Worm (Caenorhabditis elegans) whole organism, young adult: ENCODE measurements around the gene R144.3.
A peak's percentile ranks its signal among the peaks of the same experiment; 100 is the strongest.

Source experiments
- B0336.3 ChIP-seq: fragments of 200-800 bp; sonication (Bioruptor generic); IDR thresholded peaks from 2 replicates; pipeline ENCODE4 v1.3.6; 2022; ENCODE audit warnings: missing genetic modification characterization, missing compliant biosample characterization
- D2030.7 ChIP-seq: fragments of 200-800 bp; sonication (Bioruptor generic); IDR thresholded peaks from 2 replicates; pipeline ENCODE4 v1.3.6; 2022; ENCODE audit warnings: missing genetic modification reagents, missing genetic modification characterization, missing compliant biosample characterization
- F10E7.11 ChIP-seq: sonication (generic microtip); optimal IDR thresholded peaks from 2 replicates; lab custom pipeline; 2017; ENCODE audit warnings: mild to moderate bottlenecking, missing genetic modification characterization, moderate library complexity, missing compliant biosample characterization
- F55B11.4 ChIP-seq: sonication (generic microtip); optimal IDR thresholded peaks from 2 replicates; lab custom pipeline; 2016; ENCODE audit warnings: missing compliant biosample characterization, missing genetic modification characterization, borderline replicate concordance; ENCODE audit not compliant: insufficient read depth
- F57C9.4 ChIP-seq: sonication (generic microtip); optimal IDR thresholded peaks from 2 replicates; lab custom pipeline; 2017; ENCODE audit warnings: mild to moderate bottlenecking, missing genetic modification characterization, missing compliant biosample characterization
- T07F8.4 ChIP-seq: sonication (generic microtip); optimal IDR thresholded peaks from 2 replicates; lab custom pipeline; 2016; ENCODE audit warnings: mild to moderate bottlenecking, missing genetic modification characterization, moderate library complexity, missing compliant biosample characterization
- Y95B8A.8 ChIP-seq: fragments of 200-800 bp; sonication (Bioruptor generic); IDR thresholded peaks from 2 replicates; pipeline ENCODE4 v1.3.6; 2022; ENCODE audit warnings: missing genetic modification reagents, missing genetic modification characterization, missing compliant biosample characterization
- ZK185.1 ChIP-seq: sonication (generic microtip); optimal IDR thresholded peaks from 2 replicates; lab custom pipeline; 2016; ENCODE audit warnings: mild to moderate bottlenecking, missing genetic modification characterization, missing compliant biosample characterization; ENCODE audit not compliant: poor library complexity, severe bottlenecking
- akir-1 ChIP-seq: fragments of 200-800 bp; sonication (Bioruptor generic); optimal IDR thresholded peaks from 2 replicates; lab custom pipeline; 2018; ENCODE audit warnings: mild to moderate bottlenecking, missing genetic modification characterization, moderate library complexity, missing compliant biosample characterization
- atf-7 ChIP-seq: sonication (generic microtip); optimal IDR thresholded peaks from 2 replicates; lab custom pipeline; 2017; ENCODE audit warnings: mild to moderate bottlenecking, missing genetic modification characterization, missing compliant biosample characterization
- attf-5 ChIP-seq: fragments of 200-800 bp; sonication (Bioruptor generic); optimal IDR thresholded peaks from 2 replicates; lab custom pipeline; 2018; ENCODE audit warnings: mild to moderate bottlenecking, missing genetic modification characterization, missing compliant biosample characterization
- attf-6 ChIP-seq: fragments of 200-800 bp; sonication (Bioruptor generic); IDR thresholded peaks from 2 replicates; pipeline ENCODE4 v1.3.6; 2022; ENCODE audit warnings: missing genetic modification reagents, missing genetic modification characterization, missing compliant biosample characterization
- bed-1 ChIP-seq: fragments of 200-800 bp; sonication (Bioruptor generic); IDR thresholded peaks from 2 replicates; pipeline ENCODE4 v1.3.6; 2022; ENCODE audit warnings: missing genetic modification reagents, missing genetic modification characterization, missing compliant biosample characterization
- bed-2 ChIP-seq: fragments of 200-800 bp; sonication (Bioruptor generic); IDR thresholded peaks from 2 replicates; pipeline ENCODE4 v1.3.6; 2022; ENCODE audit warnings: missing genetic modification reagents, missing genetic modification characterization, missing compliant biosample characterization
- cebp-1 ChIP-seq, 2 experiments: fragments of 200-800 bp in 1 of 2; sonication (Bioruptor generic) in 1 of 2; sonication (generic microtip) in 1 of 2; IDR thresholded peaks in 1 of 2; optimal IDR thresholded peaks in 1 of 2; 2 replicates each; pipeline versions ENCODE4 v1.3.6 to Lab custom; 2017 to 2022; ENCODE audit warnings: missing compliant biosample characterization in 2 of 2, missing genetic modification characterization in 2 of 2, mild to moderate bottlenecking in 1 of 2, missing genetic modification reagents in 1 of 2, moderate library complexity in 1 of 2
- cebp-2 ChIP-seq: fragments of 200-800 bp; sonication (Bioruptor generic); IDR thresholded peaks from 2 replicates; pipeline ENCODE4 v1.3.6; 2022; ENCODE audit warnings: missing genetic modification characterization, missing compliant biosample characterization
- ceh-40 ChIP-seq: fragments of 200-800 bp; sonication (Bioruptor generic); IDR thresholded peaks from 2 replicates; pipeline ENCODE4 v1.3.6; 2022; ENCODE audit warnings: missing genetic modification characterization, missing compliant biosample characterization
- ceh-79 ChIP-seq: sonication (generic microtip); optimal IDR thresholded peaks from 2 replicates; lab custom pipeline; 2017; ENCODE audit warnings: mild to moderate bottlenecking, missing genetic modification characterization, missing compliant biosample characterization
- ceh-91 ChIP-seq: fragments of 200-800 bp; sonication (Bioruptor generic); IDR thresholded peaks from 2 replicates; pipeline ENCODE4 v1.3.6; 2022; ENCODE audit warnings: missing genetic modification reagents, missing genetic modification characterization, missing compliant biosample characterization
- dox-1 ChIP-seq: fragments of 200-800 bp; sonication (Bioruptor generic); IDR thresholded peaks from 2 replicates; pipeline ENCODE4 v1.3.6; 2022; ENCODE audit warnings: missing genetic modification reagents, missing genetic modification characterization, missing compliant biosample characterization
- efl-1 ChIP-seq: fragments of 150-350 bp; optimal IDR thresholded peaks from 2 replicates; lab custom pipeline; 2014; ENCODE audit warnings: missing biosample characterization, missing genetic modification reagents, missing genetic modification characterization
- egl-18 ChIP-seq: fragments of 200-800 bp; sonication (Bioruptor generic); IDR thresholded peaks from 2 replicates; pipeline ENCODE4 v1.3.6; 2022; ENCODE audit warnings: missing genetic modification reagents, missing genetic modification characterization, missing compliant biosample characterization
- egrh-3 ChIP-seq: fragments of 200-800 bp; sonication (Bioruptor generic); IDR thresholded peaks from 2 replicates; pipeline ENCODE4 v1.3.6; 2022; ENCODE audit warnings: missing genetic modification reagents, missing genetic modification characterization, missing compliant biosample characterization
- fkh-3 ChIP-seq: sonication (generic microtip); optimal IDR thresholded peaks from 2 replicates; lab custom pipeline; 2016; ENCODE audit warnings: mild to moderate bottlenecking, missing genetic modification characterization, missing compliant biosample characterization
- hlh-26 ChIP-seq: fragments of 200-800 bp; sonication (Bioruptor generic); conservative IDR thresholded peaks from 2 replicates; pipeline ENCODE4 v1.3.6; 2022; ENCODE audit warnings: missing genetic modification reagents, missing genetic modification characterization, missing compliant biosample characterization
- hmg-1.2 ChIP-seq: fragments of 200-800 bp; sonication (Bioruptor generic); IDR thresholded peaks from 2 replicates; pipeline ENCODE4 v1.3.6; 2022; ENCODE audit warnings: missing genetic modification reagents, missing genetic modification characterization, missing compliant biosample characterization
- lag-1 ChIP-seq: fragments of 200-800 bp; sonication (Bioruptor generic); IDR thresholded peaks from 2 replicates; pipeline ENCODE4 v1.3.6; 2022; ENCODE audit warnings: missing genetic modification reagents, missing genetic modification characterization, missing compliant biosample characterization
- let-607 ChIP-seq, 2 experiments: fragments of 200-800 bp in 1 of 2; sonication (Bioruptor generic) in 1 of 2; sonication (generic microtip) in 1 of 2; optimal IDR thresholded peaks; 2 replicates each; lab custom pipeline; 2016 to 2018; ENCODE audit warnings: mild to moderate bottlenecking in 2 of 2, missing compliant biosample characterization in 2 of 2, missing genetic modification characterization in 2 of 2, moderate library complexity in 2 of 2, missing genotype in 1 of 2
- lin-26 ChIP-seq: fragments of 200-800 bp; sonication (Bioruptor generic); IDR thresholded peaks from 2 replicates; pipeline ENCODE4 v1.3.6; 2022; ENCODE audit warnings: missing genetic modification reagents, missing genetic modification characterization, missing compliant biosample characterization
- lin-35 ChIP-seq, 3 experiments: fragments of 150-350 bp in 2 of 3; sonication (generic microtip) in 1 of 3; optimal IDR thresholded peaks; 2 replicates each; lab custom pipeline; 2014 to 2018; ENCODE audit warnings: missing biosample characterization in 3 of 3, missing genetic modification characterization in 3 of 3, missing genetic modification reagents in 3 of 3
- lin-54 ChIP-seq: fragments of 200-800 bp; sonication (Bioruptor generic); optimal IDR thresholded peaks from 2 replicates; lab custom pipeline; 2018; ENCODE audit warnings: mild to moderate bottlenecking, missing genetic modification characterization, missing compliant biosample characterization
- madf-8 ChIP-seq: fragments of 200-800 bp; sonication (Bioruptor generic); conservative IDR thresholded peaks from 2 replicates; pipeline ENCODE4 v1.3.6; 2022; ENCODE audit warnings: missing genetic modification reagents, missing genetic modification characterization, missing compliant biosample characterization
- nfyb-1 ChIP-seq: fragments of 200-800 bp; sonication (Bioruptor generic); IDR thresholded peaks from 2 replicates; pipeline ENCODE4 v1.3.6; 2022; ENCODE audit warnings: missing genetic modification reagents, missing genetic modification characterization, missing compliant biosample characterization
- nhr-179 ChIP-seq: sonication (generic microtip); optimal IDR thresholded peaks from 2 replicates; lab custom pipeline; 2016; ENCODE audit warnings: mild to moderate bottlenecking, missing genetic modification characterization, missing compliant biosample characterization
- nhr-27 ChIP-seq: fragments of 200-800 bp; sonication (Bioruptor generic); optimal IDR thresholded peaks from 2 replicates; lab custom pipeline; 2018; ENCODE audit warnings: mild to moderate bottlenecking, missing genetic modification characterization, moderate library complexity, missing compliant biosample characterization
- repo-1 ChIP-seq: sonication (generic microtip); optimal IDR thresholded peaks from 2 replicates; lab custom pipeline; 2017; ENCODE audit warnings: mild to moderate bottlenecking, missing genetic modification characterization, missing compliant biosample characterization
- snpc-1.1 ChIP-seq: sonication (generic microtip); optimal IDR thresholded peaks from 2 replicates; lab custom pipeline; 2017; ENCODE audit warnings: missing genetic modification characterization, mild to moderate bottlenecking, missing compliant biosample characterization, antibody characterized with exemption, moderate library complexity, missing genotype, missing genetic modification reagents; ENCODE audit not compliant: insufficient read depth
- snpc-1.3 ChIP-seq: sonication (generic microtip); optimal IDR thresholded peaks from 2 replicates; lab custom pipeline; 2017; ENCODE audit warnings: missing genetic modification characterization, mild to moderate bottlenecking, missing compliant biosample characterization, antibody characterized with exemption, moderate library complexity, missing genotype, missing genetic modification reagents; ENCODE audit not compliant: insufficient read depth
- sptf-2 ChIP-seq: fragments of 200-800 bp; sonication (Bioruptor generic); optimal IDR thresholded peaks from 2 replicates; lab custom pipeline; 2018; ENCODE audit warnings: mild to moderate bottlenecking, missing genetic modification characterization, missing compliant biosample characterization
- tbp1 ChIP-seq: fragments of 200-800 bp; sonication (Bioruptor generic); optimal IDR thresholded peaks from 2 replicates; lab custom pipeline; 2018; ENCODE audit warnings: mild to moderate bottlenecking, missing genetic modification characterization, missing compliant biosample characterization
- tbx-9 ChIP-seq: sonication (generic microtip); optimal IDR thresholded peaks from 2 replicates; lab custom pipeline; 2016; ENCODE audit warnings: borderline replicate concordance, missing genetic modification characterization, inconsistent platforms, missing compliant biosample characterization
- zfh-2 ChIP-seq: fragments of 200-800 bp; sonication (Bioruptor generic); conservative IDR thresholded peaks from 2 replicates; pipeline ENCODE4 v1.3.6; 2022; ENCODE audit warnings: missing genetic modification reagents, missing genetic modification characterization, missing compliant biosample characterization
- ztf-22 ChIP-seq: fragments of 200-800 bp; sonication (Bioruptor generic); optimal IDR thresholded peaks from 2 replicates; lab custom pipeline; 2018; ENCODE audit warnings: mild to moderate bottlenecking, missing genetic modification characterization, moderate library complexity, missing compliant biosample characterization
- ztf-25 ChIP-seq: fragments of 200-800 bp; sonication (Bioruptor generic); IDR thresholded peaks from 2 replicates; pipeline ENCODE4 v1.3.6; 2022; ENCODE audit warnings: missing genetic modification reagents, missing genetic modification characterization, missing compliant biosample characterization
- ztf-26 ChIP-seq: sonication (generic microtip); optimal IDR thresholded peaks from 2 replicates; lab custom pipeline; 2017; ENCODE audit warnings: missing genetic modification characterization, missing compliant biosample characterization
- ztf-28 ChIP-seq: fragments of 200-800 bp; sonication (Bioruptor generic); IDR thresholded peaks from 2 replicates; pipeline ENCODE4 v1.3.6; 2022; ENCODE audit warnings: missing genetic modification reagents, missing genetic modification characterization, missing compliant biosample characterization
- ztf-6 ChIP-seq: fragments of 200-800 bp; sonication (Bioruptor generic); IDR thresholded peaks from 2 replicates; pipeline ENCODE4 v1.3.6; 2022; ENCODE audit warnings: missing genetic modification reagents, missing genetic modification characterization, missing compliant biosample characterization

R144.3 gene

ce11 chrIII:4984444-4985086, 37.2 kb upstream of the R144.3 start, which contains the start of gene C27F2.7 (continued):
- TF ChIP-seq egl-18 (no peak), lin-26 (GFP tag; lab: Robert Waterston, UW) (no peak), snpc-1.3 (tag; lab: Kevin White, UChicago) (no peak), fkh-3 (tag; lab: Kevin White, UChicago) (no peak), cebp-1 (GFP tag; IDR thresholded peaks at IDR 0.05; lab: Robert Waterston, UW) (no peak), cebp-1 (tag; optimal IDR thresholded peaks at IDR 0.05; lab: Kevin White, UChicago) (no peak), lin-54 (GFP tag; lab: Kevin White, UChicago) (peak; percentile 75), ztf-26 (tag; lab: Kevin White, UChicago) (no peak), ZK185.1 (no peak), dox-1 (GFP tag; lab: Robert Waterston, UW) (peak; percentile 84), hmg-1.2 (GFP tag; lab: Robert Waterston, UW) (peak; percentile 48), madf-8 (GFP tag; lab: Robert Waterston, UW) (peak; percentile 90), ztf-6 (GFP tag; lab: Robert Waterston, UW) (no peak), attf-6 (GFP tag; lab: Robert Waterston, UW) (peak; percentile 22; the same call in 1 of the 2 replicates), T07F8.4 (tag; lab: Kevin White, UChicago) (no peak), atf-7 (tag; lab: Kevin White, UChicago) (no peak), ceh-79 (tag; lab: Kevin White, UChicago) (no peak), nhr-179 (tag; lab: Kevin White, UChicago) (no peak), efl-1 (GFP tag; lab: Kevin White, UChicago) (peak; percentile 82), bed-2 (GFP tag; lab: Robert Waterston, UW) (no peak), F10E7.11 (tag; lab: Kevin White, UChicago) (no peak), zfh-2 (GFP tag; lab: Robert Waterston, UW) (no peak), akir-1 (GFP tag; lab: Kevin White, UChicago) (no peak), Y95B8A.8 (GFP tag; lab: Robert Waterston, UW) (peak; percentile 81), ztf-25 (0 out of 2 replicates have a peak, but pooled peaks have one; percentile 38), ztf-28 (GFP tag; lab: Robert Waterston, UW) (no peak), let-607 (tag; optimal IDR thresholded peaks at IDR 0.05; lab: Kevin White, UChicago) (no peak), B0336.3 (peak; percentile 79), attf-5 (GFP tag; lab: Kevin White, UChicago) (no peak), lag-1 (GFP tag; lab: Robert Waterston, UW) (no peak), egrh-3 (GFP tag; lab: Robert Waterston, UW) (no peak), tbx-9 (tag; lab: Kevin White, UChicago) (no peak), ceh-91 (GFP tag; lab: Robert Waterston, UW) (peak; percentile 91), F55B11.4 (tag; lab: Kevin White, UChicago) (no peak), lin-35 (GFP tag; optimal IDR thresholded peaks at IDR 0.05; lab: Kevin White, UChicago) (no peak), tbp1 (GFP tag; lab: Kevin White, UChicago) (peak; percentile 41), ztf-22 (no peak), F57C9.4 (tag; lab: Kevin White, UChicago) (no peak), hlh-26 (GFP tag; lab: Robert Waterston, UW) (no peak), nfyb-1 (peak; percentile 95), cebp-2 (GFP tag; lab: Robert Waterston, UW) (no peak), sptf-2 (GFP tag; lab: Kevin White, UChicago) (no peak), snpc-1.1 (tag; lab: Kevin White, UChicago) (no peak), D2030.7 (peak; percentile 79), repo-1 (tag; lab: Kevin White, UChicago) (no peak), nhr-27 (no peak), bed-1 (GFP tag; lab: Robert Waterston, UW) (no peak), ceh-40 (GFP tag; lab: Robert Waterston, UW) (no peak)
